Fruit fly (Drosophila melanogaster) S2 (cell line): ENCODE measurements around the gene lectin-24Db.

Source experiments
- CG8478 ChIP-seq: fragments of >200 bp; optimal IDR thresholded peaks from 2 replicates; lab custom pipeline; 2018
- CTCF ChIP-seq, 2 experiments: fragments of >200 bp; optimal IDR thresholded peaks; 2 replicates each; lab custom pipeline; 2018

DNA sequence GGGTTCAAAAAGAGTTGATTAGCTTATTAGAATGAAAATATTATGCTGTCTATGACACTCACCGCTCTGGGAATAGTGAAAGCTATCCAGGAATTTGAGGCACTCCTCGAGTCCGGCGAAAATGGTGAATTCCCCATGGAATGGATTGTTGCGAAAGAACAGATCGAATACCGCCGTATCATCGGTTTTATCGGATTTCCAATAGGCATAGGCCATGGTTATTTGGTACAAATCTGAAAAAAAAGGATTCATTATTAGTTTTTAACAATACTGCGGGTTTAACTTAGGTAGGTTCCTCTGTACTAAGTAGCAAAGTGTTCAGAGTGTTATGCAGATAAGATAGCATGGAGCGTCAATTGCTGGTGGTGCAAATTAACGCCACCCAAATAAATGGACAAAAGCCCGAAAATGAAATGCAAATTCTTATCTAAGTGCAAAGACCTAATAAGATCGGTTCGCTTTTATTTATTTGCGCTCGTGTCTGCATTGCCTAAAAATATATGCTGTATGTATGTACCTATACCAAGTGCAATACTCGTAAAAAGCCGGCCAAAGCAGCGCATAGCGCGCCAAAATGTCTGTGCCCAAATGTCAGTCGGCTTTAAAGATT is 7.9 kb downstream of the lectin-24Db start:
- TF ChIP-seq CG8478 (lab: Kevin White, UChicago) (no peak), CTCF (optimal IDR thresholded peaks at IDR 0.05; lab: Kevin White, UChicago) (no peak)
